Worm (Caenorhabditis elegans) whole organism, young adult: ENCODE results near the gene nspg-3.

Experiments used
- B0035.1 ChIP-seq: sonication (generic microtip); optimal IDR thresholded peaks from 2 replicates; lab custom pipeline; 2016; ENCODE audit warnings: missing genetic modification characterization, mild to moderate bottlenecking, missing compliant biosample characterization, missing genotype, missing genetic modification reagents
- F10E7.11 ChIP-seq: sonication (generic microtip); optimal IDR thresholded peaks from 2 replicates; lab custom pipeline; 2017; ENCODE audit warnings: mild to moderate bottlenecking, missing genetic modification characterization, moderate library complexity, missing compliant biosample characterization
- K11D2.4 ChIP-seq: fragments of 200-800 bp; sonication (Bioruptor generic); IDR thresholded peaks from 2 replicates; pipeline ENCODE4 v1.3.6; 2022; ENCODE audit warnings: missing genetic modification reagents, missing genetic modification characterization, missing compliant biosample characterization
- T07F8.4 ChIP-seq: sonication (generic microtip); optimal IDR thresholded peaks from 2 replicates; lab custom pipeline; 2016; ENCODE audit warnings: mild to moderate bottlenecking, missing genetic modification characterization, moderate library complexity, missing compliant biosample characterization
- T26A5.8 ChIP-seq: sonication (generic microtip); optimal IDR thresholded peaks from 2 replicates; lab custom pipeline; 2016; ENCODE audit warnings: missing genetic modification characterization, missing compliant biosample characterization
- Y79H2A.3 ChIP-seq: fragments of 200-800 bp; sonication (Bioruptor generic); conservative IDR thresholded peaks from 2 replicates; pipeline ENCODE4 v1.3.6; 2022; ENCODE audit warnings: missing genetic modification reagents, missing genetic modification characterization, missing compliant biosample characterization
- ZK185.1 ChIP-seq: sonication (generic microtip); optimal IDR thresholded peaks from 2 replicates; lab custom pipeline; 2016; ENCODE audit warnings: mild to moderate bottlenecking, missing genetic modification characterization, missing compliant biosample characterization; ENCODE audit not compliant: poor library complexity, severe bottlenecking
- akir-1 ChIP-seq: fragments of 200-800 bp; sonication (Bioruptor generic); optimal IDR thresholded peaks from 2 replicates; lab custom pipeline; 2018; ENCODE audit warnings: mild to moderate bottlenecking, missing genetic modification characterization, moderate library complexity, missing compliant biosample characterization
- cebp-1 ChIP-seq, 2 experiments: fragments of 200-800 bp in 1 of 2; sonication (Bioruptor generic) in 1 of 2; sonication (generic microtip) in 1 of 2; IDR thresholded peaks in 1 of 2; optimal IDR thresholded peaks in 1 of 2; 2 replicates each; pipeline versions ENCODE4 v1.3.6 to Lab custom; 2017 to 2022; ENCODE audit warnings: missing compliant biosample characterization in 2 of 2, missing genetic modification characterization in 2 of 2, mild to moderate bottlenecking in 1 of 2, missing genetic modification reagents in 1 of 2, moderate library complexity in 1 of 2
- ceh-91 ChIP-seq: fragments of 200-800 bp; sonication (Bioruptor generic); IDR thresholded peaks from 2 replicates; pipeline ENCODE4 v1.3.6; 2022; ENCODE audit warnings: missing genetic modification reagents, missing genetic modification characterization, missing compliant biosample characterization
- dox-1 ChIP-seq: fragments of 200-800 bp; sonication (Bioruptor generic); IDR thresholded peaks from 2 replicates; pipeline ENCODE4 v1.3.6; 2022; ENCODE audit warnings: missing genetic modification reagents, missing genetic modification characterization, missing compliant biosample characterization
- efl-1 ChIP-seq: fragments of 150-350 bp; optimal IDR thresholded peaks from 2 replicates; lab custom pipeline; 2014; ENCODE audit warnings: missing biosample characterization, missing genetic modification reagents, missing genetic modification characterization
- egl-18 ChIP-seq: fragments of 200-800 bp; sonication (Bioruptor generic); IDR thresholded peaks from 2 replicates; pipeline ENCODE4 v1.3.6; 2022; ENCODE audit warnings: missing genetic modification reagents, missing genetic modification characterization, missing compliant biosample characterization
- egl-44 ChIP-seq: fragments of 200-800 bp; sonication (Bioruptor generic); IDR thresholded peaks from 2 replicates; pipeline ENCODE4 v1.3.6; 2022; ENCODE audit warnings: missing genetic modification reagents, missing genetic modification characterization, missing compliant biosample characterization
- gei-17 ChIP-seq: fragments of 200-800 bp; sonication (Bioruptor generic); optimal IDR thresholded peaks from 2 replicates; lab custom pipeline; 2018; ENCODE audit warnings: mild to moderate bottlenecking, missing genetic modification characterization, missing compliant biosample characterization
- him-1 ChIP-seq: sonication (generic microtip); optimal IDR thresholded peaks from 2 replicates; lab custom pipeline; 2016; ENCODE audit warnings: missing genotype, missing genetic modification reagents, missing genetic modification characterization, missing compliant biosample characterization
- hrde-1 ChIP-seq: sonication (generic microtip); optimal IDR thresholded peaks from 2 replicates; lab custom pipeline; 2016; ENCODE audit warnings: missing genetic modification characterization, mild to moderate bottlenecking, missing compliant biosample characterization, moderate library complexity, missing genotype, missing genetic modification reagents, borderline replicate concordance
- let-526 ChIP-seq: fragments of 200-800 bp; sonication (Bioruptor generic); IDR thresholded peaks from 2 replicates; pipeline ENCODE4 v1.3.6; 2022; ENCODE audit warnings: missing genetic modification reagents, missing genetic modification characterization, missing compliant biosample characterization
- let-607 ChIP-seq, 2 experiments: fragments of 200-800 bp in 1 of 2; sonication (Bioruptor generic) in 1 of 2; sonication (generic microtip) in 1 of 2; optimal IDR thresholded peaks; 2 replicates each; lab custom pipeline; 2016 to 2018; ENCODE audit warnings: mild to moderate bottlenecking in 2 of 2, missing compliant biosample characterization in 2 of 2, missing genetic modification characterization in 2 of 2, moderate library complexity in 2 of 2, missing genotype in 1 of 2
- lin-40 ChIP-seq: sonication (generic microtip); optimal IDR thresholded peaks from 2 replicates; lab custom pipeline; 2016; ENCODE audit warnings: missing genetic modification characterization, mild to moderate bottlenecking, missing compliant biosample characterization, missing genotype, missing genetic modification reagents
- lir-1 ChIP-seq: fragments of 200-800 bp; sonication (Bioruptor generic); conservative IDR thresholded peaks from 2 replicates; pipeline ENCODE4 v1.3.6; 2022; ENCODE audit warnings: missing genetic modification reagents, missing genetic modification characterization, missing compliant biosample characterization
- madf-10 ChIP-seq: sonication (generic microtip); optimal IDR thresholded peaks from 2 replicates; lab custom pipeline; 2016; ENCODE audit warnings: mild to moderate bottlenecking, missing genetic modification characterization, missing compliant biosample characterization
- madf-6 ChIP-seq: fragments of 200-800 bp; sonication (Bioruptor generic); IDR thresholded peaks from 2 replicates; pipeline ENCODE4 v1.3.6; 2022; ENCODE audit warnings: missing genetic modification reagents, missing genetic modification characterization, missing compliant biosample characterization
- madf-8 ChIP-seq: fragments of 200-800 bp; sonication (Bioruptor generic); conservative IDR thresholded peaks from 2 replicates; pipeline ENCODE4 v1.3.6; 2022; ENCODE audit warnings: missing genetic modification reagents, missing genetic modification characterization, missing compliant biosample characterization
- mxl-1 ChIP-seq: sonication (generic microtip); optimal IDR thresholded peaks from 2 replicates; lab custom pipeline; 2016; ENCODE audit warnings: missing genetic modification characterization, missing compliant biosample characterization
- nhr-179 ChIP-seq: sonication (generic microtip); optimal IDR thresholded peaks from 2 replicates; lab custom pipeline; 2016; ENCODE audit warnings: mild to moderate bottlenecking, missing genetic modification characterization, missing compliant biosample characterization
- nhr-80 ChIP-seq: sonication (generic microtip); optimal IDR thresholded peaks from 2 replicates; lab custom pipeline; 2016; ENCODE audit warnings: missing genetic modification characterization, missing compliant biosample characterization
- nhr-90 ChIP-seq: sonication (generic microtip); optimal IDR thresholded peaks from 2 replicates; lab custom pipeline; 2016; ENCODE audit warnings: missing genotype, mild to moderate bottlenecking, missing genetic modification characterization, missing compliant biosample characterization
- pbrm-1 ChIP-seq: fragments of 200-800 bp; sonication (Bioruptor generic); IDR thresholded peaks from 2 replicates; pipeline ENCODE4 v1.3.6; 2022; ENCODE audit warnings: missing genetic modification reagents, missing genetic modification characterization, missing compliant biosample characterization
- rec-8 ChIP-seq, 2 experiments: sonication (generic microtip); optimal IDR thresholded peaks; 2 replicates each; lab custom pipeline; 2016; ENCODE audit warnings: mild to moderate bottlenecking in 2 of 2, missing genetic modification characterization in 2 of 2, missing genetic modification reagents in 2 of 2, missing genotype in 2 of 2, missing biosample characterization in 1 of 2, missing compliant biosample characterization in 1 of 2, moderate library complexity in 1 of 2
- repo-1 ChIP-seq: sonication (generic microtip); optimal IDR thresholded peaks from 2 replicates; lab custom pipeline; 2017; ENCODE audit warnings: mild to moderate bottlenecking, missing genetic modification characterization, missing compliant biosample characterization
- sea-2 ChIP-seq: fragments of 200-800 bp; sonication (Bioruptor generic); IDR thresholded peaks from 2 replicates; pipeline ENCODE4 v1.3.6; 2022; ENCODE audit warnings: missing genetic modification characterization, missing compliant biosample characterization
- snpc-4 ChIP-seq, 5 experiments: fragments of 150-350 bp in 1 of 5; sonication (generic microtip) in 4 of 5; optimal IDR thresholded peaks; 2 replicates each; lab custom pipeline; 2014 to 2018; ENCODE audit warnings: missing genetic modification characterization in 5 of 5, missing biosample characterization in 3 of 5, antibody characterized with exemption in 2 of 5, mild to moderate bottlenecking in 2 of 5, missing compliant biosample characterization in 2 of 5, missing genotype in 2 of 5, moderate library complexity in 2 of 5, missing genetic modification reagents in 1 of 5
- tlf-1 ChIP-seq: fragments of 200-800 bp; sonication (Bioruptor generic); optimal IDR thresholded peaks from 2 replicates; lab custom pipeline; 2018; ENCODE audit warnings: mild to moderate bottlenecking, missing genetic modification characterization, missing compliant biosample characterization
- unc-130 ChIP-seq: sonication (generic microtip); optimal IDR thresholded peaks from 2 replicates; lab custom pipeline; 2016; ENCODE audit warnings: missing genetic modification reagents, missing genetic modification characterization, missing compliant biosample characterization
- unc-62 ChIP-seq: fragments of 150-350 bp; optimal IDR thresholded peaks from 2 replicates; lab custom pipeline; 2014; ENCODE audit warnings: missing biosample characterization, missing genetic modification reagents, missing genetic modification characterization
- zim-3 ChIP-seq: sonication (generic microtip); optimal IDR thresholded peaks from 2 replicates; lab custom pipeline; 2017; ENCODE audit warnings: mild to moderate bottlenecking, missing genetic modification characterization, moderate library complexity, missing compliant biosample characterization
- ztf-22 ChIP-seq: fragments of 200-800 bp; sonication (Bioruptor generic); optimal IDR thresholded peaks from 2 replicates; lab custom pipeline; 2018; ENCODE audit warnings: mild to moderate bottlenecking, missing genetic modification characterization, moderate library complexity, missing compliant biosample characterization
- ztf-3 ChIP-seq: fragments of 200-800 bp; sonication (Bioruptor generic); optimal IDR thresholded peaks from 2 replicates; lab custom pipeline; 2018; ENCODE audit warnings: mild to moderate bottlenecking, missing genetic modification characterization, missing compliant biosample characterization

The nspg-3 gene

DNA sequence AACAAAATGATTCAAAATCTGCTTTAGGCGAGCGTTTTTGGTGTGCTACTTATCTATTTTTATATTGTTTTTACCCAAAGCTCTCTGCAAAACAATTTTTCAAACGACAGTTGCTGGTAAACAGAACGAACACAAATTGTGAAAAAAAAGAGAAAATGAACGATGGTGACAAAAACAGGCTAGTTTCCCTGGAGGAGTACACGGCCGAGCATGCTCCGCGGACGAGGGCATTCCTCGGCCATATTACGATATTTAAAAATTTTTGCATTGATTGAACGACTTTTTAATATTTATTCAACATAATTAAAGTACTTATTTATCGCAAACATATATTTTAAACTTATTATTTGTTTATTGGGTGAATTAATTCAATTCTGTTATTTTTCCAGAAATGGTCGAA, 5.9 kb downstream of the nspg-3 start, which contains the start of the genes tpp-2 and rbbp-5 (continued):
- TF ChIP-seq egl-18 (no peak), him-1 (tag; lab: Kevin White, UChicago) (peak; percentile 27), rec-8 (tag; optimal IDR thresholded peaks at IDR 0.05; lab: Kevin White, UChicago) (peak in 1 of 2 experiments; percentile 29), K11D2.4 (GFP tag; lab: Robert Waterston, UW) (no peak), ztf-3 (GFP tag; lab: Kevin White, UChicago) (no peak), nhr-80 (tag; lab: Kevin White, UChicago) (no peak), mxl-1 (tag; lab: Kevin White, UChicago) (no peak), madf-8 (GFP tag; lab: Robert Waterston, UW) (peak; percentile 48), zim-3 (tag; lab: Kevin White, UChicago) (no peak), repo-1 (no peak), let-526 (GFP tag; lab: Robert Waterston, UW) (no peak), ceh-91 (GFP tag; lab: Robert Waterston, UW) (no peak), cebp-1 (GFP tag; IDR thresholded peaks at IDR 0.05; lab: Robert Waterston, UW) (no peak), cebp-1 (tag; optimal IDR thresholded peaks at IDR 0.05; lab: Kevin White, UChicago) (no peak), hrde-1 (tag; lab: Kevin White, UChicago) (no peak), egl-44 (no peak), dox-1 (peak; percentile 70; the same call in 1 of the 2 replicates), T26A5.8 (tag; lab: Kevin White, UChicago) (no peak), lin-40 (tag; lab: Kevin White, UChicago) (no peak), sea-2 (no peak), akir-1 (GFP tag; lab: Kevin White, UChicago) (no peak), unc-62 (GFP tag; lab: Kevin White, UChicago) (no peak), madf-6 (GFP tag; lab: Robert Waterston, UW) (peak; percentile 43; the same call in 1 of the 2 replicates), snpc-4 (GFP tag; optimal IDR thresholded peaks at IDR 0.05; lab: Kevin White, UChicago) (no peak), snpc-4 (tag; optimal IDR thresholded peaks at IDR 0.05; lab: Kevin White, UChicago) (peak in 1 of 4 experiments; percentile 49), B0035.1 (tag; lab: Kevin White, UChicago) (no peak), gei-17 (GFP tag; lab: Kevin White, UChicago) (no peak), T07F8.4 (tag; lab: Kevin White, UChicago) (no peak), F10E7.11 (no peak), ZK185.1 (peak; percentile 81), madf-10 (tag; lab: Kevin White, UChicago) (no peak), pbrm-1 (GFP tag; lab: Robert Waterston, UW) (no peak), unc-130 (GFP tag; lab: Kevin White, UChicago) (peak; percentile 55), let-607 (tag; optimal IDR thresholded peaks at IDR 0.05; lab: Kevin White, UChicago) (no peak), Y79H2A.3 (no peak), lir-1 (GFP tag; lab: Robert Waterston, UW) (no peak), nhr-90 (tag; lab: Kevin White, UChicago) (no peak), ztf-22 (GFP tag; lab: Kevin White, UChicago) (no peak), efl-1 (GFP tag; lab: Kevin White, UChicago) (no peak), nhr-179 (tag; lab: Kevin White, UChicago) (no peak), tlf-1 (GFP tag; lab: Kevin White, UChicago) (no peak)
- TF ChIP-seq, all 124 proteins: peak for 24
